Worm (Caenorhabditis elegans): ENCODE data around the gene C34C12.12.

C34C12.12 gene

ce11 chrIII:3488224-3488623 is 35.2 kb downstream of the C34C12.12 start, which contains the start of gene C34C12.7:
C34C12.7 (minus strand) TSS chrIII:3488341.
- TF ChIP-seq F13C5.2 (tag; optimal IDR thresholded peaks at IDR 0.05) (no peak), hmg-4 (GFP tag; optimal IDR thresholded peaks at IDR 0.05) (no peak)

ce11 chrIII:3493138-3493537 is 40.1 kb downstream of the C34C12.12 start, which contains the start of gene gly-14:
gly-14 (minus strand) TSS chrIII:3493238.
- TF ChIP-seq B0310.2 (tag; optimal IDR thresholded peaks at IDR 0.05) (no peak), pes-1 (GFP tag; IDR thresholded peaks at IDR 0.05) (no peak)

ce11 chrIII:3498957-3499356 is 46.0 kb downstream of the C34C12.12 start, which contains the start of gene M01F1.9:
M01F1.9 (minus strand) TSS chrIII:3499057.
- TF ChIP-seq B0310.2 (tag; optimal IDR thresholded peaks at IDR 0.05) (no peak), F13C5.2 (tag; optimal IDR thresholded peaks at IDR 0.05) (no peak), ama-1 (optimal IDR thresholded peaks at IDR 0.05) (no peak), ceh-36 (tag; optimal IDR thresholded peaks at IDR 0.05) (no peak), flt-1 (GFP tag; IDR thresholded peaks at IDR 0.05) (no peak), hmbx-1 (tag; optimal IDR thresholded peaks at IDR 0.05) (no peak), sea-1 (GFP tag; conservative IDR thresholded peaks at IDR 0.05) (no peak), ceh-13 (GFP tag; optimal IDR thresholded peaks at IDR 0.05) (no peak), tbx-37 (GFP tag; conservative IDR thresholded peaks at IDR 0.05) (no peak), tbx-11 (GFP tag; IDR thresholded peaks at IDR 0.05) (no peak), scrt-1 (GFP tag; IDR thresholded peaks at IDR 0.05) (no peak), hmg-4 (GFP tag; optimal IDR thresholded peaks at IDR 0.05) (no peak), ets-7 (tag; optimal IDR thresholded peaks at IDR 0.05) (no peak)

- TF ChIP-seq tra-4 (tag; optimal IDR thresholded peaks at IDR 0.05), result peak; percentile 97
- peak; percentile 87 for TF ChIP-seq ceh-36 (tag; optimal IDR thresholded peaks at IDR 0.05)
- TF ChIP-seq sea-1 (GFP tag; conservative IDR thresholded peaks at IDR 0.05), result peak; percentile 94
- TF ChIP-seq hnd-1 (tag; optimal IDR thresholded peaks at IDR 0.05), result peak; percentile 94
- peak; percentile 93 for TF ChIP-seq tbx-37 (GFP tag; conservative IDR thresholded peaks at IDR 0.05)
- no peak for TF ChIP-seq ama-1 (optimal IDR thresholded peaks at IDR 0.05)
- peak; percentile 97 for TF ChIP-seq pes-1 (GFP tag; IDR thresholded peaks at IDR 0.05)
- TF ChIP-seq scrt-1 (GFP tag; IDR thresholded peaks at IDR 0.05), result peak; percentile 81
- TF ChIP-seq ets-7 (tag; optimal IDR thresholded peaks at IDR 0.05), result peak; percentile 99
- peak; percentile 78 for TF ChIP-seq flt-1 (GFP tag; IDR thresholded peaks at IDR 0.05)
- peak; percentile 96 for TF ChIP-seq ceh-13 (GFP tag; optimal IDR thresholded peaks at IDR 0.05)
- TF ChIP-seq tbx-11 (GFP tag; IDR thresholded peaks at IDR 0.05), result peak; percentile 93
- TF ChIP-seq B0310.2 (tag; optimal IDR thresholded peaks at IDR 0.05), result peak; percentile 97
- TF ChIP-seq aly-1 (tag; optimal IDR thresholded peaks at IDR 0.05), result peak; percentile 98
- peak; percentile 80 for TF ChIP-seq hmbx-1 (tag; optimal IDR thresholded peaks at IDR 0.05)
- peak; percentile 97 for TF ChIP-seq hmg-4 (GFP tag; optimal IDR thresholded peaks at IDR 0.05)
- peak; percentile 88 for TF ChIP-seq F13C5.2 (tag; optimal IDR thresholded peaks at IDR 0.05)
Measured at ce11 chrIII:3499850-3500249, 46.9 kb downstream of the C34C12.12 start.

ce11 chrIII:3502215-3502838 is 49.3 kb downstream of the C34C12.12 start, which contains the start of gene M01F1.8:
M01F1.8 (minus strand) TSS chrIII:3502549.
- TF ChIP-seq ama-1 (optimal IDR thresholded peaks at IDR 0.05) (peak; percentile 53), hnd-1 (tag; optimal IDR thresholded peaks at IDR 0.05) (no peak), tra-4 (tag; optimal IDR thresholded peaks at IDR 0.05) (no peak), pes-1 (GFP tag; IDR thresholded peaks at IDR 0.05) (no peak), sea-1 (GFP tag; conservative IDR thresholded peaks at IDR 0.05) (no peak)

ce11 chrIII:3503286-3503685 is 50.3 kb downstream of the C34C12.12 start, which contains the start of gene rpl-16:
rpl-16 (minus strand) TSS chrIII:3503604.
- no peak for TF ChIP-seq ama-1 (optimal IDR thresholded peaks at IDR 0.05)
- TF ChIP-seq hmbx-1 (tag; optimal IDR thresholded peaks at IDR 0.05), result no peak
- TF ChIP-seq F13C5.2 (tag; optimal IDR thresholded peaks at IDR 0.05), result no peak
- TF ChIP-seq tbx-37 (GFP tag; conservative IDR thresholded peaks at IDR 0.05), result no peak
- no peak for TF ChIP-seq aly-1 (tag; optimal IDR thresholded peaks at IDR 0.05)
- no peak for TF ChIP-seq ceh-13 (GFP tag; optimal IDR thresholded peaks at IDR 0.05)
- TF ChIP-seq ceh-36 (tag; optimal IDR thresholded peaks at IDR 0.05), result no peak
- no peak for TF ChIP-seq flt-1 (GFP tag; IDR thresholded peaks at IDR 0.05)
- TF ChIP-seq ets-7 (tag; optimal IDR thresholded peaks at IDR 0.05), result no peak

Measured in whole organism, early embryonic.